Fruit fly (Drosophila melanogaster): Measurements from ENCODE around the gene Taf12.
A peak's percentile ranks its signal among the peaks of the same experiment; 100 is the strongest.

Taf12 gene

DNA sequence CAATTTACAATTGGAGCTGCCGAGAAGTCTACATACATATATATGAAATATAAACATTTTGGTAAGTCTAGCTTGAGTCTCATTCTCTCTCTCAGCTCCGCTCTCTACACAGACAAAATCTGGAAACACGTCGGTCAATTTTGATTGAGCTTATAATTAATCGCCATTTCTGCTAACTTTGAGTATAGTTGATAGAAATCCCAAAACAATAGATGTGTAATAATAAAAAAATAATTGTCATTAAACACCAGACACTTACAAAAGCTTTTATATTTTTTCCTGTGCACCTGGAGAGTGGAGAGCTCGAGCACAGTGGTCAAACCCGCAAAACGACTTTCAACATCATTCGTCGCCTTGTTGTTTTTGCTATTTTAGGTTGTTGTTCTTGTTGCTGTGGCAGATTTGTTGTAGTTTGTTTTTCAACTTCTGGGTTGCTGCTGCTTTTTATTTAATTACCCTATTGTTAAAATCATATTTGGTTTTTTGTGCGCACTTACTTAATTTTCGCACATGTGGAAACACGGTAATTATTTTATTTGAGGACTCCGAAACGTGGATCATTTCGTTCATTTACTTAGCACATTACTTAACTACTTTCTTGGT, 22.8 kb downstream of the Taf12 start (continued):
- peak; percentile 93 for TF ChIP-seq wor (GFP tag; IDR thresholded peaks at IDR 0.05)
- peak; percentile 85 for TF ChIP-seq CG33557 (GFP tag; optimal IDR thresholded peaks at IDR 0.05)
- peak; percentile 94 for TF ChIP-seq pb (GFP tag; optimal IDR thresholded peaks at IDR 0.05)
- TF ChIP-seq Eip74EF (GFP tag; optimal IDR thresholded peaks at IDR 0.05): peak in 1 of 2 experiments; percentile 90
- peak; percentile 76 for TF ChIP-seq CG15696 (tag; optimal IDR thresholded peaks at IDR 0.05)
- peak; percentile 83 for TF ChIP-seq CG8359 (GFP tag; optimal IDR thresholded peaks at IDR 0.05; ENCODE audit: borderline replicate concordance)
- TF ChIP-seq Antp (GFP tag; optimal IDR thresholded peaks at IDR 0.05): peak; percentile 93
- TF ChIP-seq CkIIα-i1 (GFP tag; IDR thresholded peaks at IDR 0.05): peak; percentile 80
- no peak for TF ChIP-seq cad (GFP tag; optimal IDR thresholded peaks at IDR 0.05)
- peak; percentile 68 for TF ChIP-seq CG7745 (tag; optimal IDR thresholded peaks at IDR 0.05)
- TF ChIP-seq stc (GFP tag; IDR thresholded peaks at IDR 0.05): peak; percentile 96
- no peak for TF ChIP-seq Dll (GFP tag; IDR thresholded peaks at IDR 0.05; ENCODE audit: partially characterized antibody)
- TF ChIP-seq CG17612 (GFP tag; IDR thresholded peaks at IDR 0.05): peak; percentile 94
- peak; percentile 92 for TF ChIP-seq fd64A (GFP tag; optimal IDR thresholded peaks at IDR 0.05)
- peak; percentile 73 for TF ChIP-seq Nf-YC (tag; optimal IDR thresholded peaks at IDR 0.05)
- peak; percentile 94 for TF ChIP-seq CG9727 (GFP tag; optimal IDR thresholded peaks at IDR 0.05)
- TF ChIP-seq Ets97D (GFP tag; optimal IDR thresholded peaks at IDR 0.05): peak; percentile 88
- peak; percentile 93 for TF ChIP-seq CG16863 (GFP tag; optimal IDR thresholded peaks at IDR 0.05)
- no peak for TF ChIP-seq ato (GFP tag; IDR thresholded peaks at IDR 0.05; ENCODE audit: partially characterized antibody)
- peak; percentile 96 for TF ChIP-seq vfl (GFP tag; optimal IDR thresholded peaks at IDR 0.05)
- TF ChIP-seq bcd (GFP tag; optimal IDR thresholded peaks at IDR 0.05): peak; percentile 96
- peak; percentile 95 for TF ChIP-seq CG13624 (GFP tag; optimal IDR thresholded peaks at IDR 0.05)
- peak; percentile 94 for TF ChIP-seq CG9817 (tag; optimal IDR thresholded peaks at IDR 0.05)
- peak; percentile 37 for TF ChIP-seq stwl (tag; optimal IDR thresholded peaks at IDR 0.05)
- peak; percentile 87 for TF ChIP-seq CG4617 (GFP tag; optimal IDR thresholded peaks at IDR 0.05; ENCODE audit: borderline replicate concordance)
- peak; percentile 69 for TF ChIP-seq p53 (GFP tag; optimal IDR thresholded peaks at IDR 0.05)
- TF ChIP-seq Max (GFP tag; optimal IDR thresholded peaks at IDR 0.05): peak; percentile 92
- peak; percentile 90 for TF ChIP-seq Vsx1 (GFP tag; optimal IDR thresholded peaks at IDR 0.05)
- no peak for TF ChIP-seq usp (GFP tag; optimal IDR thresholded peaks at IDR 0.05)
- TF ChIP-seq nerfin-1 (tag; optimal IDR thresholded peaks at IDR 0.05): peak; percentile 90
- TF ChIP-seq CG8281 (tag; optimal IDR thresholded peaks at IDR 0.05): peak; percentile 83
- no peak for TF ChIP-seq CG13287 (GFP tag; IDR thresholded peaks at IDR 0.05; ENCODE audit: partially characterized antibody)
- TF ChIP-seq lov (optimal IDR thresholded peaks at IDR 0.05): no peak
- peak; percentile 97 for TF ChIP-seq lov (GFP tag; IDR thresholded peaks at IDR 0.05)
- peak; percentile 18 for TF ChIP-seq CG9797 (GFP tag; optimal IDR thresholded peaks at IDR 0.05)
- TF ChIP-seq zen2 (GFP tag; IDR thresholded peaks at IDR 0.05; ENCODE audit: partially characterized antibody): no peak
- peak; percentile 59 for TF ChIP-seq bigmax (GFP tag; optimal IDR thresholded peaks at IDR 0.05)
- TF ChIP-seq CG7928 (GFP tag; optimal IDR thresholded peaks at IDR 0.05): peak; percentile 78
- peak; percentile 91 for TF ChIP-seq cato (GFP tag; optimal IDR thresholded peaks at IDR 0.05; ENCODE audit: borderline replicate concordance)
- TF ChIP-seq CG14014 (GFP tag; IDR thresholded peaks at IDR 0.05): peak; percentile 97
- TF ChIP-seq Atf6 (GFP tag; IDR thresholded peaks at IDR 0.05): peak; percentile 97
- TF ChIP-seq CG3726 (GFP tag; IDR thresholded peaks at IDR 0.05): peak; percentile 95
- peak; percentile 96 for TF ChIP-seq Sox102F (GFP tag; optimal IDR thresholded peaks at IDR 0.05)
- TF ChIP-seq CG1233 (GFP tag; optimal IDR thresholded peaks at IDR 0.05): peak; percentile 95
- peak; percentile 84 for TF ChIP-seq wek (GFP tag; optimal IDR thresholded peaks at IDR 0.05)
- TF ChIP-seq CG2129 (GFP tag; IDR thresholded peaks at IDR 0.05; ENCODE audit: partially characterized antibody): no peak
- peak; percentile 97 for TF ChIP-seq CG7839 (tag; optimal IDR thresholded peaks at IDR 0.05)
- TF ChIP-seq Xrp1 (GFP tag; IDR thresholded peaks at IDR 0.05): peak; percentile 97
- peak; percentile 89 for TF ChIP-seq crc (GFP tag; optimal IDR thresholded peaks at IDR 0.05)

Measured in whole organism, embryonic.